Fruit fly (Drosophila melanogaster): ENCODE data around the gene mthl1.
A peak's percentile ranks its signal among the peaks of the same experiment; 100 is the strongest.

The mthl1 gene

dm6 chrX:16637106-16637590 lies 3.6 kb upstream of the mthl1 start, which contains the start of gene Rok:
Gene Rok, minus strand, starts transcription at chrX:16637414.
- peak; percentile 22 for TF ChIP-seq EcR (GFP tag; optimal IDR thresholded peaks at IDR 0.05)
- TF ChIP-seq CG13204 (GFP tag; optimal IDR thresholded peaks at IDR 0.05): peak; percentile 41
- no peak for TF ChIP-seq CG12605 (GFP tag; IDR thresholded peaks at IDR 0.05)

- TF ChIP-seq fd96Ca (GFP tag; IDR thresholded peaks at IDR 0.05) (no peak; the same call in 2 of the 3 replicates), CG12605 (GFP tag; IDR thresholded peaks at IDR 0.05) (0 out of 2 replicates have a peak, but pooled peaks have one; percentile 35), gl (tag; optimal IDR thresholded peaks at IDR 0.05) (peak; percentile 41), rn (GFP tag; IDR thresholded peaks at IDR 0.05) (peak; percentile 57), CG13204 (GFP tag; optimal IDR thresholded peaks at IDR 0.05) (peak; percentile 59), Pif1B (GFP tag; optimal IDR thresholded peaks at IDR 0.05) (peak; percentile 65), CG15710 (tag; optimal IDR thresholded peaks at IDR 0.05) (peak; percentile 38), D1 (tag; optimal IDR thresholded peaks at IDR 0.05) (no peak), CG9948 (tag; optimal IDR thresholded peaks at IDR 0.05) (peak; percentile 14), EcR (GFP tag; optimal IDR thresholded peaks at IDR 0.05) (no peak), CG17806 (tag; optimal IDR thresholded peaks at IDR 0.05) (no peak), Pif1A (GFP tag; optimal IDR thresholded peaks at IDR 0.05) (peak; percentile 64), Snoo (tag; optimal IDR thresholded peaks at IDR 0.05) (peak; percentile 83), CG10348 (GFP tag; IDR thresholded peaks at IDR 0.05) (no peak), CG8301 (tag; optimal IDR thresholded peaks at IDR 0.05) (peak; percentile 15), CG34367 (tag; optimal IDR thresholded peaks at IDR 0.05) (peak; percentile 70), CG4496 (GFP tag; IDR thresholded peaks at IDR 0.05) (peak; percentile 85), CG32121 (GFP tag; IDR thresholded peaks at IDR 0.05) (no peak), CG14655 (GFP tag; optimal IDR thresholded peaks at IDR 0.05) (peak; percentile 54), Ets98B (GFP tag; IDR thresholded peaks at IDR 0.05) (peak; percentile 24), CG8159 (tag; optimal IDR thresholded peaks at IDR 0.05) (peak; percentile 46)
Measured at dm6 chrX:16637594-16638485, 2.9 kb upstream of the mthl1 start, which contains the start of gene RpS19a. Gene RpS19a, plus strand, starts transcription at chrX:16637894.

dm6 chrX:16641101-16641420 lies 293 bp downstream of the mthl1 start:
- TF ChIP-seq CG12605 (GFP tag; IDR thresholded peaks at IDR 0.05): no peak
- TF ChIP-seq CG32121 (GFP tag; IDR thresholded peaks at IDR 0.05): no peak
- no peak for TF ChIP-seq CG10348 (GFP tag; IDR thresholded peaks at IDR 0.05)
- TF ChIP-seq Pif1A (GFP tag; optimal IDR thresholded peaks at IDR 0.05): no peak
- no peak for TF ChIP-seq Ets98B (GFP tag; IDR thresholded peaks at IDR 0.05)
- no peak for TF ChIP-seq rn (GFP tag; IDR thresholded peaks at IDR 0.05)
- no peak for TF ChIP-seq CG13204 (GFP tag; optimal IDR thresholded peaks at IDR 0.05)
- no peak for TF ChIP-seq gl (tag; optimal IDR thresholded peaks at IDR 0.05)
- no peak for TF ChIP-seq CG14655 (GFP tag; optimal IDR thresholded peaks at IDR 0.05)
- TF ChIP-seq CG8301 (tag; optimal IDR thresholded peaks at IDR 0.05): no peak
- TF ChIP-seq D1 (tag; optimal IDR thresholded peaks at IDR 0.05): no peak

- TF ChIP-seq EcR (GFP tag; optimal IDR thresholded peaks at IDR 0.05): peak; percentile 80
- TF ChIP-seq CG9948 (tag; optimal IDR thresholded peaks at IDR 0.05): no peak
- peak; percentile 22 for TF ChIP-seq CG13204 (GFP tag; optimal IDR thresholded peaks at IDR 0.05)
Measured at dm6 chrX:16643363-16643946, 2.7 kb downstream of the mthl1 start.

- TF ChIP-seq CG13204 (GFP tag; optimal IDR thresholded peaks at IDR 0.05): no peak
- no peak for TF ChIP-seq Pif1A (GFP tag; optimal IDR thresholded peaks at IDR 0.05)
- no peak for TF ChIP-seq CG8159 (tag; optimal IDR thresholded peaks at IDR 0.05)
- no peak for TF ChIP-seq CG15710 (tag; optimal IDR thresholded peaks at IDR 0.05)
- TF ChIP-seq Ets98B (GFP tag; IDR thresholded peaks at IDR 0.05): no peak
- TF ChIP-seq CG14655 (GFP tag; optimal IDR thresholded peaks at IDR 0.05): no peak
- no peak for TF ChIP-seq CG9948 (tag; optimal IDR thresholded peaks at IDR 0.05)
- TF ChIP-seq gl (tag; optimal IDR thresholded peaks at IDR 0.05): no peak
- no peak for TF ChIP-seq EcR (GFP tag; optimal IDR thresholded peaks at IDR 0.05)
- no peak for TF ChIP-seq Pif1B (GFP tag; optimal IDR thresholded peaks at IDR 0.05)
- no peak for TF ChIP-seq Snoo (tag; optimal IDR thresholded peaks at IDR 0.05)
- no peak for TF ChIP-seq D1 (tag; optimal IDR thresholded peaks at IDR 0.05)
- TF ChIP-seq CG8301 (tag; optimal IDR thresholded peaks at IDR 0.05): no peak
Measured at dm6 chrX:16644535-16645131, 3.9 kb downstream of the mthl1 start.

dm6 chrX:16645472-16645871 lies 4.7 kb downstream of the mthl1 start:
- TF ChIP-seq CG12605 (GFP tag; IDR thresholded peaks at IDR 0.05) (no peak), EcR (GFP tag; optimal IDR thresholded peaks at IDR 0.05) (no peak), Ets98B (GFP tag; IDR thresholded peaks at IDR 0.05) (no peak), CG15710 (tag; optimal IDR thresholded peaks at IDR 0.05) (no peak), CG34367 (tag; optimal IDR thresholded peaks at IDR 0.05) (no peak), D1 (tag; optimal IDR thresholded peaks at IDR 0.05) (no peak)

Measured in whole organism, pupa.